Fruit fly (Drosophila melanogaster): ENCODE measurements around the gene CG12105.

DNA sequence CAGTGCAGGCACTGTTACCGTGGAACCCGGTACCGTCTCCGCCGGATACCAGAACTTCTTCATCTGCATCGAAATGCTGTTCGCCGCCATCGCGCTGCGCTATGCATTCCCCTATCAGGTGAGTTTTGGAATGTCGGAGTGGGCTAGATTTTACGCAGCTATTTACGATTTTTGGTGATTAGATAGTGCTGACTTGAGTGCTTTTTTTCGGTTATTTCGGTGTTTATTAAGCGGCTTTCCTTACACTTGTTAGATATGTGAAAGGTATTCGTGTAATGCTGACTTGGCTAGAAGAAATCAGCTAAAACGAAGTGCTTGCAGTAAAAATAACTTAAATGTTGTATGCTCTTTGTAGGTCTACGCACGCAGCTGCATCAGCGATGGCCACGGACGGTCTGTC is 42.4 kb downstream of the CG12105 start:
- TF ChIP-seq Vsx1 (GFP tag; optimal IDR thresholded peaks at IDR 0.05) (no peak), CG8290 (GFP tag; optimal IDR thresholded peaks at IDR 0.05) (no peak), CG8290 (tag; optimal IDR thresholded peaks at IDR 0.05) (no peak), CG17361 (GFP tag; IDR thresholded peaks at IDR 0.05) (no peak), gsb (GFP tag; IDR thresholded peaks at IDR 0.05) (no peak), Tbp (GFP tag; optimal IDR thresholded peaks at IDR 0.05) (no peak), mld (GFP tag; IDR thresholded peaks at IDR 0.05; ENCODE audit: partially characterized antibody) (no peak), CG13296 (GFP tag; optimal IDR thresholded peaks at IDR 0.05) (no peak), row (GFP tag; IDR thresholded peaks at IDR 0.05) (no peak), Dip2 (GFP tag; IDR thresholded peaks at IDR 0.05) (no peak), CG9932 (GFP tag; IDR thresholded peaks at IDR 0.05) (no peak), Mes4 (GFP tag; optimal IDR thresholded peaks at IDR 0.05) (no peak), CG7372 (GFP tag; IDR thresholded peaks at IDR 0.05) (no peak), eyg (GFP tag; optimal IDR thresholded peaks at IDR 0.05) (no peak)
